Worm (Caenorhabditis elegans) whole organism, L3 larva: Measurements from ENCODE around the gene his-3.

Source experiments
- R02D3.7 ChIP-seq: fragments of 150-350 bp; optimal IDR thresholded peaks from 2 replicates; lab custom pipeline; 2014; ENCODE audit warnings: missing biosample characterization, missing genetic modification characterization
- aly-2 ChIP-seq: fragments of 150-350 bp; optimal IDR thresholded peaks from 2 replicates; lab custom pipeline; 2014; ENCODE audit warnings: missing biosample characterization, missing genetic modification characterization
- ama-1 ChIP-seq: fragments of 150-350 bp; optimal IDR thresholded peaks from 2 replicates; lab custom pipeline; 2018
- ceh-28 ChIP-seq: fragments of 150-350 bp; optimal IDR thresholded peaks from 2 replicates; lab custom pipeline; 2014; ENCODE audit warnings: missing biosample characterization, missing genetic modification reagents, missing genetic modification characterization
- ceh-82 ChIP-seq: fragments of 150-350 bp; optimal IDR thresholded peaks from 2 replicates; lab custom pipeline; 2014; ENCODE audit warnings: missing biosample characterization, missing genetic modification characterization
- hmg-11 ChIP-seq: sonication (generic microtip); optimal IDR thresholded peaks from 2 replicates; lab custom pipeline; 2016; ENCODE audit warnings: missing genetic modification characterization, missing compliant biosample characterization
- nhr-11 ChIP-seq: fragments of 150-350 bp; optimal IDR thresholded peaks from 2 replicates; lab custom pipeline; 2014; ENCODE audit warnings: missing biosample characterization, missing genetic modification characterization
- nhr-25 ChIP-seq: sonication (generic microtip); optimal IDR thresholded peaks from 2 replicates; lab custom pipeline; 2017; ENCODE audit warnings: missing biosample characterization, missing genetic modification characterization
- nhr-28 ChIP-seq: fragments of 150-350 bp; optimal IDR thresholded peaks from 2 replicates; lab custom pipeline; 2014; ENCODE audit warnings: missing biosample characterization, missing genetic modification characterization
- nhr-67 ChIP-seq: fragments of 150-350 bp; optimal IDR thresholded peaks from 2 replicates; lab custom pipeline; 2014; ENCODE audit warnings: missing biosample characterization, missing genetic modification characterization
- snpc-4 ChIP-seq: fragments of 150-350 bp; optimal IDR thresholded peaks from 2 replicates; lab custom pipeline; 2014; ENCODE audit warnings: missing biosample characterization, missing genetic modification characterization
- tbx-2 ChIP-seq: sonication (generic microtip); optimal IDR thresholded peaks from 2 replicates; lab custom pipeline; 2016; ENCODE audit warnings: mild to moderate bottlenecking, missing genetic modification characterization, missing compliant biosample characterization
- unc-39 ChIP-seq: sonication (generic microtip); optimal IDR thresholded peaks from 4 replicates; lab custom pipeline; 2017; ENCODE audit warnings: missing biosample characterization, missing genetic modification characterization
- zag-1 ChIP-seq: fragments of 150-350 bp; optimal IDR thresholded peaks from 2 replicates; lab custom pipeline; 2014; ENCODE audit warnings: missing biosample characterization, missing genetic modification characterization

ce11 chrV:16061993-16062392 is 21.4 kb downstream of the his-3 start, which contains the start of gene fbxa-100:
- TF ChIP-seq nhr-67 (no peak), unc-39 (no peak), nhr-11 (tag; lab: Kevin White, UChicago) (no peak), nhr-28 (tag; lab: Kevin White, UChicago) (no peak), R02D3.7 (tag; lab: Kevin White, UChicago) (no peak), snpc-4 (tag; lab: Kevin White, UChicago) (no peak), ceh-28 (tag; lab: Kevin White, UChicago) (no peak), ama-1 (no peak), tbx-2 (tag; lab: Kevin White, UChicago) (no peak), zag-1 (no peak), ceh-82 (tag; lab: Kevin White, UChicago) (no peak), aly-2 (no peak), hmg-11 (tag; lab: Kevin White, UChicago) (no peak), nhr-25 (tag; lab: Kevin White, UChicago) (no peak)
